Fruit fly (Drosophila melanogaster) whole organism, embryonic: ENCODE data around the gene Or9a.

ENCODE experiments used
- Ada2b ChIP-seq: fragments of 200-800 bp; sonication (Bioruptor generic); IDR thresholded peaks from 2 replicates; pipeline ENCODE4 v1.3.6; 2022; ENCODE audit warnings: missing biosample characterization, missing genetic modification characterization
- B-H1 ChIP-seq: fragments of 200-800 bp; sonication (Bioruptor generic); IDR thresholded peaks from 3 replicates; pipeline ENCODE4 v1.3.6; 2022; ENCODE audit warnings: missing biosample characterization, missing genetic modification characterization
- BEAF-32 ChIP-seq: fragments of 200-800 bp; sonication (Bioruptor generic); optimal IDR thresholded peaks from 3 replicates; lab custom pipeline; 2017; ENCODE audit warnings: missing biosample characterization, missing genetic modification characterization, mild to moderate bottlenecking, moderate library complexity, missing genetic modification reagents
- CG10321 ChIP-seq: fragments of 200-800 bp; sonication (Bioruptor generic); IDR thresholded peaks from 2 replicates; pipeline ENCODE4 v1.3.6; 2022; ENCODE audit warnings: missing biosample characterization, missing genetic modification characterization
- CG10543 ChIP-seq: fragments of 200-800 bp; sonication (Bioruptor generic); optimal IDR thresholded peaks from 3 replicates; lab custom pipeline; 2017; ENCODE audit warnings: missing biosample characterization, mild to moderate bottlenecking, missing genetic modification characterization, moderate library complexity
- CG10654 ChIP-seq: fragments of 200-800 bp; sonication (Bioruptor generic); optimal IDR thresholded peaks from 2 replicates; lab custom pipeline; 2016; ENCODE audit warnings: missing biosample characterization, missing genetic modification characterization
- CG11696 ChIP-seq: fragments of 200-800 bp; sonication (Bioruptor generic); IDR thresholded peaks from 2 replicates; pipeline ENCODE4 v1.3.6; 2022; ENCODE audit warnings: missing biosample characterization, missing genetic modification characterization
- CG14441 ChIP-seq: fragments of 200-800 bp; sonication (Bioruptor generic); IDR thresholded peaks from 2 replicates; pipeline ENCODE4 v1.3.6; 2022; ENCODE audit warnings: missing biosample characterization, missing genetic modification characterization
- CG14667 ChIP-seq: fragments of 200-800 bp; sonication (Bioruptor generic); IDR thresholded peaks from 2 replicates; pipeline ENCODE4 v1.3.6; 2022; ENCODE audit warnings: missing biosample characterization, missing genetic modification characterization
- CG15011 ChIP-seq: fragments of 200-800 bp; sonication (Bioruptor generic); optimal IDR thresholded peaks from 3 replicates; lab custom pipeline; 2018; ENCODE audit warnings: missing biosample characterization, mild to moderate bottlenecking, missing genetic modification characterization
- CG16813 ChIP-seq: fragments of 200-800 bp; sonication (Bioruptor generic); IDR thresholded peaks from 3 replicates; pipeline ENCODE4 v1.3.6; 2022; ENCODE audit warnings: missing biosample characterization, missing genetic modification characterization; ENCODE audit not compliant: partially characterized antibody
- CG2199 ChIP-seq: fragments of 200-800 bp; sonication (Bioruptor generic); IDR thresholded peaks from 3 replicates; pipeline ENCODE4 v1.3.6; 2022; ENCODE audit warnings: missing biosample characterization, missing genetic modification characterization
- CG30020 ChIP-seq: fragments of 200-800 bp; optimal IDR thresholded peaks from 2 replicates; lab custom pipeline; 2019; ENCODE audit warnings: missing biosample characterization, mild to moderate bottlenecking, missing genetic modification characterization, moderate library complexity
- CG31441 ChIP-seq: fragments of 200-800 bp; sonication (Bioruptor generic); IDR thresholded peaks from 2 replicates; pipeline ENCODE4 v1.3.6; 2022; ENCODE audit warnings: missing biosample characterization, missing genetic modification characterization
- CG32767 ChIP-seq: fragments of 200-800 bp; sonication (Bioruptor generic); IDR thresholded peaks from 2 replicates; pipeline ENCODE4 v1.3.6; 2022; ENCODE audit warnings: missing biosample characterization, missing genetic modification characterization
- CG34224 ChIP-seq: fragments of 200-800 bp; sonication (Bioruptor generic); IDR thresholded peaks from 3 replicates; pipeline ENCODE4 v1.3.6; 2022; ENCODE audit warnings: missing biosample characterization, missing genetic modification characterization; ENCODE audit not compliant: partially characterized antibody
- CG8359 ChIP-seq: fragments of 200-800 bp; sonication (Bioruptor generic); optimal IDR thresholded peaks from 2 replicates; lab custom pipeline; 2017; ENCODE audit warnings: missing biosample characterization, mild to moderate bottlenecking, missing genetic modification characterization, borderline replicate concordance
- CHES-1-like ChIP-seq: fragments of 200-800 bp; sonication (Bioruptor generic); optimal IDR thresholded peaks from 2 replicates; lab custom pipeline; 2016; ENCODE audit warnings: missing biosample characterization, missing genetic modification characterization
- Deaf1 ChIP-seq: fragments of 200-800 bp; optimal IDR thresholded peaks from 3 replicates; lab custom pipeline; 2019; ENCODE audit warnings: missing biosample characterization, mild to moderate bottlenecking, missing genetic modification characterization, moderate library complexity
- Dek ChIP-seq: fragments of 200-800 bp; sonication (Bioruptor generic); optimal IDR thresholded peaks from 3 replicates; lab custom pipeline; 2019; ENCODE audit warnings: missing biosample characterization, mild to moderate bottlenecking, missing genetic modification characterization, moderate library complexity
- Fer1 ChIP-seq: fragments of 200-800 bp; sonication (Bioruptor generic); optimal IDR thresholded peaks from 2 replicates; lab custom pipeline; 2017; ENCODE audit warnings: missing biosample characterization, mild to moderate bottlenecking, missing genetic modification characterization
- Gsc ChIP-seq: fragments of 200-800 bp; sonication (Bioruptor generic); IDR thresholded peaks from 2 replicates; pipeline ENCODE4 v1.3.6; 2022; ENCODE audit warnings: missing biosample characterization, missing genetic modification characterization
- HLH54F ChIP-seq: fragments of 200-800 bp; sonication (Bioruptor generic); optimal IDR thresholded peaks from 3 replicates; lab custom pipeline; 2016; ENCODE audit warnings: missing biosample characterization, missing genetic modification characterization
- HLHmδ ChIP-seq: fragments of 200-800 bp; sonication (Bioruptor generic); optimal IDR thresholded peaks from 2 replicates; lab custom pipeline; 2018; ENCODE audit warnings: missing biosample characterization, mild to moderate bottlenecking, missing genetic modification characterization, moderate library complexity
- HmgZ ChIP-seq: fragments of 200-800 bp; sonication (Bioruptor generic); optimal IDR thresholded peaks from 2 replicates; lab custom pipeline; 2018; ENCODE audit warnings: missing biosample characterization, mild to moderate bottlenecking, missing genetic modification characterization
- Hr51 ChIP-seq, 2 experiments: fragments of 200-800 bp; sonication (Bioruptor generic); optimal IDR thresholded peaks; 2 replicates in 1 of 2; 3 replicates in 1 of 2; lab custom pipeline; 2016 to 2018; ENCODE audit warnings: missing biosample characterization in 2 of 2, missing genetic modification characterization in 2 of 2, mild to moderate bottlenecking in 1 of 2, moderate library complexity in 1 of 2
- Lim3 ChIP-seq: fragments of 200-800 bp; sonication (Bioruptor generic); IDR thresholded peaks from 2 replicates; pipeline ENCODE4 v1.3.6; 2022; ENCODE audit warnings: missing biosample characterization, missing genetic modification characterization
- MBD-R2 ChIP-seq: fragments of 200-800 bp; sonication (Bioruptor generic); IDR thresholded peaks from 2 replicates; pipeline ENCODE4 v1.3.6; 2022; ENCODE audit warnings: missing biosample characterization, missing genetic modification characterization
- MESR4 ChIP-seq: fragments of 200-800 bp; sonication (Bioruptor generic); optimal IDR thresholded peaks from 2 replicates; lab custom pipeline; 2018; ENCODE audit warnings: missing biosample characterization, mild to moderate bottlenecking, missing genetic modification characterization, moderate library complexity
- Nf-YC ChIP-seq: fragments of 200-800 bp; optimal IDR thresholded peaks from 3 replicates; lab custom pipeline; 2019; ENCODE audit warnings: missing biosample characterization, mild to moderate bottlenecking, missing genetic modification characterization, moderate library complexity
- Spps ChIP-seq: fragments of 200-800 bp; sonication (Bioruptor generic); optimal IDR thresholded peaks from 2 replicates; lab custom pipeline; 2018; ENCODE audit warnings: missing biosample characterization, mild to moderate bottlenecking, missing genetic modification characterization
- Stat92E ChIP-seq, 3 experiments: fragments of >200 bp in 2 of 3; fragments of 200-800 bp in 1 of 3; sonication (Bioruptor generic) in 1 of 3; optimal IDR thresholded peaks; 2 replicates each; lab custom pipeline; 2017 to 2019; ENCODE audit warnings: missing biosample characterization in 3 of 3, missing genetic modification characterization in 3 of 3, mild to moderate bottlenecking in 1 of 3, moderate library complexity in 1 of 3
- Xrp1 ChIP-seq: fragments of 200-800 bp; sonication (Bioruptor generic); IDR thresholded peaks from 2 replicates; pipeline ENCODE4 v1.3.6; 2022; ENCODE audit warnings: missing biosample characterization, missing genetic modification characterization
- YL-1 ChIP-seq: fragments of 200-800 bp; sonication (Bioruptor generic); optimal IDR thresholded peaks from 3 replicates; lab custom pipeline; 2017; ENCODE audit warnings: missing biosample characterization, mild to moderate bottlenecking, missing genetic modification characterization
- chm ChIP-seq: fragments of 200-800 bp; sonication (Bioruptor generic); IDR thresholded peaks from 2 replicates; pipeline ENCODE4 v1.3.6; 2022; ENCODE audit warnings: missing biosample characterization, missing genetic modification characterization
- chn ChIP-seq: fragments of 200-800 bp; sonication (Bioruptor generic); optimal IDR thresholded peaks from 2 replicates; lab custom pipeline; 2016; ENCODE audit warnings: missing biosample characterization, missing genetic modification characterization
- dmrt99B ChIP-seq: fragments of 200-800 bp; sonication (Bioruptor generic); optimal IDR thresholded peaks from 2 replicates; lab custom pipeline; 2018; ENCODE audit warnings: missing biosample characterization, mild to moderate bottlenecking, missing genetic modification characterization, moderate library complexity
- fd64A ChIP-seq: fragments of 200-800 bp; sonication (Bioruptor generic); optimal IDR thresholded peaks from 3 replicates; lab custom pipeline; 2018; ENCODE audit warnings: missing biosample characterization, mild to moderate bottlenecking, missing genetic modification characterization
- fu2 ChIP-seq: fragments of 200-800 bp; sonication (Bioruptor generic); optimal IDR thresholded peaks from 2 replicates; lab custom pipeline; 2016; ENCODE audit warnings: missing biosample characterization, missing genetic modification characterization
- hbn ChIP-seq: fragments of 200-800 bp; sonication (Bioruptor generic); IDR thresholded peaks from 2 replicates; pipeline ENCODE4 v1.3.6; 2022; ENCODE audit warnings: missing biosample characterization, missing genetic modification characterization; ENCODE audit not compliant: partially characterized antibody
- kay ChIP-seq: fragments of 200-800 bp; sonication (Bioruptor generic); optimal IDR thresholded peaks from 2 replicates; lab custom pipeline; 2016; ENCODE audit warnings: missing biosample characterization, missing genetic modification characterization
- lbe ChIP-seq: fragments of 200-800 bp; sonication (Bioruptor generic); optimal IDR thresholded peaks from 2 replicates; lab custom pipeline; 2016; ENCODE audit warnings: missing biosample characterization, mild to moderate bottlenecking, missing genetic modification characterization
- lov ChIP-seq, 2 experiments: fragments of 200-800 bp in 1 of 2; fragments of >200 bp in 1 of 2; sonication (Bioruptor generic) in 1 of 2; IDR thresholded peaks in 1 of 2; optimal IDR thresholded peaks in 1 of 2; 2 replicates in 1 of 2; 3 replicates in 1 of 2; pipeline versions ENCODE4 v1.3.6 to Lab custom; 2017 to 2022; ENCODE audit warnings: missing biosample characterization in 1 of 2, missing genetic modification characterization in 1 of 2
- mld ChIP-seq: fragments of 200-800 bp; sonication (Bioruptor generic); IDR thresholded peaks from 3 replicates; pipeline ENCODE4 v1.3.6; 2022; ENCODE audit warnings: missing biosample characterization, missing genetic modification characterization; ENCODE audit not compliant: partially characterized antibody
- nmo ChIP-seq: fragments of 200-800 bp; sonication (Bioruptor generic); optimal IDR thresholded peaks from 2 replicates; lab custom pipeline; 2018; ENCODE audit warnings: missing biosample characterization, mild to moderate bottlenecking, missing genetic modification characterization, moderate library complexity
- rib ChIP-seq: fragments of 200-800 bp; sonication (Bioruptor generic); IDR thresholded peaks from 2 replicates; pipeline ENCODE4 v1.3.6; 2022; ENCODE audit warnings: missing biosample characterization, missing genetic modification characterization
- run ChIP-seq: fragments of 200-800 bp; sonication (Bioruptor generic); optimal IDR thresholded peaks from 3 replicates; lab custom pipeline; 2018; ENCODE audit warnings: missing biosample characterization, mild to moderate bottlenecking, missing genetic modification characterization
- sug ChIP-seq: fragments of 200-800 bp; optimal IDR thresholded peaks from 2 replicates; lab custom pipeline; 2019; ENCODE audit warnings: missing biosample characterization, mild to moderate bottlenecking, missing genetic modification characterization, moderate library complexity
- zf30C ChIP-seq: fragments of 200-800 bp; sonication (Bioruptor generic); optimal IDR thresholded peaks from 3 replicates; lab custom pipeline; 2018; ENCODE audit warnings: missing biosample characterization, mild to moderate bottlenecking, missing genetic modification characterization

Or9a gene

dm6 chrX:10472614-10473248 is 13.3 kb upstream of the Or9a start (continued):
- TF ChIP-seq kay (GFP tag; lab: Kevin White, UChicago) (no peak), fd64A (GFP tag; lab: Kevin White, UChicago) (no peak), CG10321 (peak; percentile 98), Ada2b (GFP tag; lab: Robert Waterston, UW) (no peak), CG15011 (GFP tag; lab: Kevin White, UChicago) (no peak), mld (GFP tag; lab: Robert Waterston, UW) (no peak), zf30C (GFP tag; lab: Kevin White, UChicago) (no peak), hbn (no peak), BEAF-32 (GFP tag; lab: Kevin White, UChicago) (no peak), CG32767 (GFP tag; lab: Robert Waterston, UW) (0 out of 2 replicates have a peak, but pooled peaks have one; percentile 18), Spps (tag; lab: Kevin White, UChicago) (no peak), HLHmδ (GFP tag; lab: Kevin White, UChicago) (no peak), nmo (GFP tag; lab: Kevin White, UChicago) (peak; percentile 25), CG2199 (0 out of 3 replicates have a peak, but pooled peaks have one; percentile 29), HLH54F (GFP tag; lab: Kevin White, UChicago) (peak; percentile 3), HmgZ (peak; percentile 56), fu2 (GFP tag; lab: Kevin White, UChicago) (no peak), Nf-YC (tag; lab: Kevin White, UChicago) (peak; percentile 68), lov (optimal IDR thresholded peaks at IDR 0.05; lab: Kevin White, UChicago) (no peak), lov (GFP tag; IDR thresholded peaks at IDR 0.05; lab: Robert Waterston, UW) (no peak), CG10543 (GFP tag; lab: Kevin White, UChicago) (peak; percentile 47), CG10654 (GFP tag; lab: Kevin White, UChicago) (no peak), CG16813 (GFP tag; lab: Robert Waterston, UW) (no peak), CG31441 (GFP tag; lab: Robert Waterston, UW) (no peak), run (tag; lab: Kevin White, UChicago) (no peak), CHES-1-like (GFP tag; lab: Kevin White, UChicago) (peak; percentile 45), Stat92E (GFP tag; optimal IDR thresholded peaks at IDR 0.05; lab: Kevin White, UChicago) (no peak), B-H1 (GFP tag; lab: Robert Waterston, UW) (no peak), MESR4 (peak; percentile 43), chn (GFP tag; lab: Kevin White, UChicago) (peak; percentile 18), Lim3 (GFP tag; lab: Robert Waterston, UW) (no peak), Gsc (GFP tag; lab: Robert Waterston, UW) (no peak), CG30020 (no peak), CG11696 (GFP tag; lab: Robert Waterston, UW) (no peak), Xrp1 (GFP tag; lab: Robert Waterston, UW) (no peak), CG14667 (no peak), Hr51 (GFP tag; optimal IDR thresholded peaks at IDR 0.05; lab: Kevin White, UChicago) (no peak), rib (GFP tag; lab: Robert Waterston, UW) (peak; percentile 46; the same call in 1 of the 2 replicates), YL-1 (GFP tag; lab: Kevin White, UChicago) (peak; percentile 81), lbe (GFP tag; lab: Kevin White, UChicago) (no peak), Fer1 (peak; percentile 19), chm (GFP tag; lab: Robert Waterston, UW) (no peak), MBD-R2 (GFP tag; lab: Robert Waterston, UW) (peak; percentile 52; the same call in 1 of the 2 replicates), CG34224 (GFP tag; lab: Robert Waterston, UW) (peak; percentile 36; the same call in 1 of the 3 replicates), Deaf1 (no peak), CG8359 (GFP tag; lab: Kevin White, UChicago) (no peak), dmrt99B (tag; lab: Kevin White, UChicago) (no peak), CG14441 (GFP tag; lab: Robert Waterston, UW) (no peak), Dek (tag; lab: Kevin White, UChicago) (no peak), sug (tag; lab: Kevin White, UChicago) (peak; percentile 41)
